Fruit fly (Drosophila melanogaster) whole organism, pupa: ENCODE measurements around the gene Wdr37.

Source experiments
- CG10348 ChIP-seq: fragments of 200-800 bp; sonication (Bioruptor generic); IDR thresholded peaks from 2 replicates; pipeline ENCODE4 v1.3.6; 2022; ENCODE audit warnings: missing biosample characterization, missing genetic modification characterization
- CG12605 ChIP-seq: fragments of 200-800 bp; sonication (Bioruptor generic); IDR thresholded peaks from 2 replicates; pipeline ENCODE4 v1.3.6; 2022; ENCODE audit warnings: missing biosample characterization, missing genetic modification characterization
- CG13204 ChIP-seq: fragments of 200-800 bp; sonication (Bioruptor generic); optimal IDR thresholded peaks from 2 replicates; lab custom pipeline; 2018; ENCODE audit warnings: missing biosample characterization, mild to moderate bottlenecking, missing genetic modification characterization, moderate library complexity
- CG14655 ChIP-seq: fragments of 200-800 bp; sonication (Bioruptor generic); optimal IDR thresholded peaks from 3 replicates; lab custom pipeline; 2017; ENCODE audit warnings: mild to moderate bottlenecking, missing biosample characterization, missing genetic modification reagents, missing genetic modification characterization
- CG15710 ChIP-seq: fragments of 200-800 bp; sonication (Bioruptor generic); optimal IDR thresholded peaks from 2 replicates; lab custom pipeline; 2018; ENCODE audit warnings: missing biosample characterization, mild to moderate bottlenecking, missing genetic modification characterization, moderate library complexity
- CG17806 ChIP-seq: fragments of 200-800 bp; sonication (Bioruptor generic); optimal IDR thresholded peaks from 2 replicates; lab custom pipeline; 2018; ENCODE audit warnings: missing biosample characterization, mild to moderate bottlenecking, missing genetic modification characterization, moderate library complexity
- CG32121 ChIP-seq: fragments of 200-800 bp; sonication (Bioruptor generic); IDR thresholded peaks from 2 replicates; pipeline ENCODE4 v1.3.6; 2022; ENCODE audit warnings: missing biosample characterization, missing genetic modification characterization
- CG34367 ChIP-seq: fragments of 200-800 bp; sonication (Bioruptor generic); optimal IDR thresholded peaks from 2 replicates; lab custom pipeline; 2018; ENCODE audit warnings: missing biosample characterization, mild to moderate bottlenecking, missing genetic modification characterization
- CG4496 ChIP-seq: fragments of 200-800 bp; sonication (Bioruptor generic); IDR thresholded peaks from 3 replicates; pipeline ENCODE4 v1.3.6; 2022; ENCODE audit warnings: missing biosample characterization, missing genetic modification characterization
- CG8159 ChIP-seq: fragments of 200-800 bp; sonication (Bioruptor generic); optimal IDR thresholded peaks from 3 replicates; lab custom pipeline; 2018; ENCODE audit warnings: missing biosample characterization, mild to moderate bottlenecking, missing genetic modification characterization, moderate library complexity
- CG8301 ChIP-seq: fragments of 200-800 bp; sonication (Bioruptor generic); optimal IDR thresholded peaks from 2 replicates; lab custom pipeline; 2018; ENCODE audit warnings: missing biosample characterization, mild to moderate bottlenecking, missing genetic modification characterization
- CG9948 ChIP-seq: fragments of 200-800 bp; sonication (Bioruptor generic); optimal IDR thresholded peaks from 2 replicates; lab custom pipeline; 2018; ENCODE audit warnings: missing biosample characterization, mild to moderate bottlenecking, missing genetic modification characterization, moderate library complexity
- D1 ChIP-seq: fragments of 200-800 bp; sonication (Bioruptor generic); optimal IDR thresholded peaks from 2 replicates; lab custom pipeline; 2018; ENCODE audit warnings: missing biosample characterization, mild to moderate bottlenecking, missing genetic modification characterization, moderate library complexity
- EcR ChIP-seq: fragments of 200-800 bp; sonication (Bioruptor generic); optimal IDR thresholded peaks from 3 replicates; lab custom pipeline; 2019; ENCODE audit warnings: missing biosample characterization, missing genetic modification characterization, mild to moderate bottlenecking, moderate library complexity, missing genetic modification reagents
- Ets98B ChIP-seq: fragments of 200-800 bp; sonication (Bioruptor generic); IDR thresholded peaks from 2 replicates; pipeline ENCODE4 v1.3.6; 2022; ENCODE audit warnings: missing biosample characterization, missing genetic modification characterization
- Pif1A ChIP-seq: fragments of 200-800 bp; sonication (Bioruptor generic); optimal IDR thresholded peaks from 3 replicates; lab custom pipeline; 2016; ENCODE audit warnings: missing biosample characterization, missing genetic modification characterization
- Pif1B ChIP-seq: fragments of 200-800 bp; sonication (Bioruptor generic); optimal IDR thresholded peaks from 3 replicates; lab custom pipeline; 2016; ENCODE audit warnings: missing biosample characterization, missing genetic modification characterization
- Snoo ChIP-seq: fragments of 200-800 bp; sonication (Bioruptor generic); optimal IDR thresholded peaks from 3 replicates; lab custom pipeline; 2017; ENCODE audit warnings: missing biosample characterization, mild to moderate bottlenecking, missing genetic modification characterization, inconsistent platforms
- fd96Ca ChIP-seq: fragments of 200-800 bp; sonication (Bioruptor generic); IDR thresholded peaks from 3 replicates; pipeline ENCODE4 v1.3.6; 2022; ENCODE audit warnings: missing biosample characterization, missing genetic modification characterization
- gl ChIP-seq: fragments of 200-800 bp; sonication (Bioruptor generic); optimal IDR thresholded peaks from 2 replicates; lab custom pipeline; 2018; ENCODE audit warnings: missing biosample characterization, mild to moderate bottlenecking, missing genetic modification characterization
- rn ChIP-seq: fragments of 200-800 bp; sonication (Bioruptor generic); IDR thresholded peaks from 2 replicates; pipeline ENCODE4 v1.3.6; 2022; ENCODE audit warnings: missing biosample characterization, missing genetic modification characterization

Gene Wdr37

dm6 chr3R:18385593-18385992 is 16.9 kb downstream of the Wdr37 start, which contains the start of gene cona:
TSS of gene cona (plus strand) at chr3R:18385828.
- TF ChIP-seq fd96Ca (GFP tag; lab: Robert Waterston, UW) (no peak), CG34367 (tag; lab: Kevin White, UChicago) (no peak)
- TF ChIP-seq, all 21 proteins: peak for 0

- TF ChIP-seq D1 (no peak), rn (GFP tag; lab: Robert Waterston, UW) (no peak), Ets98B (GFP tag; lab: Robert Waterston, UW) (no peak), Pif1A (no peak), CG9948 (tag; lab: Kevin White, UChicago) (no peak), CG15710 (tag; lab: Kevin White, UChicago) (no peak), CG34367 (tag; lab: Kevin White, UChicago) (no peak), EcR (GFP tag; lab: Kevin White, UChicago) (no peak), Pif1B (no peak), CG13204 (no peak), Snoo (tag; lab: Kevin White, UChicago) (no peak), fd96Ca (GFP tag; lab: Robert Waterston, UW) (no peak), gl (tag; lab: Kevin White, UChicago) (no peak), CG14655 (GFP tag; lab: Kevin White, UChicago) (no peak), CG17806 (tag; lab: Kevin White, UChicago) (no peak)
Observed at dm6 chr3R:18384972-18385371, 17.5 kb downstream of the Wdr37 start, which contains the start of gene CG14309. TSS of gene CG14309 (minus strand) at chr3R:18385072.

- no peak for TF ChIP-seq D1
- peak; percentile 21 for TF ChIP-seq Snoo (tag; lab: Kevin White, UChicago)
- TF ChIP-seq CG4496 (GFP tag; lab: Robert Waterston, UW) = no peak
- no peak for TF ChIP-seq CG8301 (tag; lab: Kevin White, UChicago)
- TF ChIP-seq CG17806 (tag; lab: Kevin White, UChicago) = peak; percentile 24
- peak; percentile 44; the same call in 1 of the 2 replicates for TF ChIP-seq Ets98B (GFP tag; lab: Robert Waterston, UW)
- TF ChIP-seq CG15710 (tag; lab: Kevin White, UChicago) = peak; percentile 36
- TF ChIP-seq CG14655 (GFP tag; lab: Kevin White, UChicago) = no peak
- TF ChIP-seq CG12605 (GFP tag; lab: Robert Waterston, UW) = peak; percentile 18; the same call in 1 of the 2 replicates
- TF ChIP-seq CG8159 (tag; lab: Kevin White, UChicago) = peak; percentile 36
- TF ChIP-seq CG13204 = peak; percentile 66
- no peak for TF ChIP-seq CG32121 (GFP tag; lab: Robert Waterston, UW)
- peak; percentile 63 for TF ChIP-seq Pif1B
- TF ChIP-seq fd96Ca (GFP tag; lab: Robert Waterston, UW) = 0 out of 3 replicates have a peak, but pooled peaks have one; percentile 18
- peak; percentile 85 for TF ChIP-seq EcR (GFP tag; lab: Kevin White, UChicago)
- peak; percentile 43 for TF ChIP-seq CG34367 (tag; lab: Kevin White, UChicago)
- no peak for TF ChIP-seq CG10348 (GFP tag; lab: Robert Waterston, UW)
- no peak for TF ChIP-seq rn (GFP tag; lab: Robert Waterston, UW)
- peak; percentile 61 for TF ChIP-seq Pif1A
- peak; percentile 94 for TF ChIP-seq gl (tag; lab: Kevin White, UChicago)
- TF ChIP-seq CG9948 (tag; lab: Kevin White, UChicago) = no peak
Observed at dm6 chr3R:18381014-18381512, 21.5 kb downstream of the Wdr37 start, which contains the start of gene CG7675. TSS of gene CG7675 (minus strand) at chr3R:18381178.

dm6 chr3R:18380251-18380812 is 22.2 kb downstream of the Wdr37 start:
- TF ChIP-seq CG17806 (tag; lab: Kevin White, UChicago) (no peak), gl (tag; lab: Kevin White, UChicago) (no peak), CG8159 (tag; lab: Kevin White, UChicago) (no peak), Snoo (tag; lab: Kevin White, UChicago) (no peak), fd96Ca (GFP tag; lab: Robert Waterston, UW) (no peak), CG34367 (tag; lab: Kevin White, UChicago) (no peak)
- TF ChIP-seq, all 21 proteins: peak for 0

- TF ChIP-seq gl (tag; lab: Kevin White, UChicago) (peak; percentile 2), CG8301 (tag; lab: Kevin White, UChicago) (no peak)
Observed at dm6 chr3R:18372688-18373304, 29.7 kb downstream of the Wdr37 start, which contains the start of gene gl. TSS of gene gl (minus strand) at chr3R:18372738.

- TF ChIP-seq EcR (GFP tag; lab: Kevin White, UChicago) (no peak), Pif1A (peak; percentile 36), gl (tag; lab: Kevin White, UChicago) (peak; percentile 68), CG17806 (tag; lab: Kevin White, UChicago) (no peak), CG10348 (GFP tag; lab: Robert Waterston, UW) (no peak), Pif1B (no peak), CG32121 (GFP tag; lab: Robert Waterston, UW) (peak; percentile 66), CG8301 (tag; lab: Kevin White, UChicago) (no peak), CG14655 (GFP tag; lab: Kevin White, UChicago) (no peak), Snoo (tag; lab: Kevin White, UChicago) (no peak), CG34367 (tag; lab: Kevin White, UChicago) (peak; percentile 5), CG8159 (tag; lab: Kevin White, UChicago) (no peak), fd96Ca (GFP tag; lab: Robert Waterston, UW) (peak; percentile 64; the same call in 2 of the 3 replicates), rn (GFP tag; lab: Robert Waterston, UW) (no peak), D1 (no peak), CG4496 (GFP tag; lab: Robert Waterston, UW) (peak; percentile 62; the same call in 2 of the 3 replicates), CG12605 (GFP tag; lab: Robert Waterston, UW) (peak; percentile 80), Ets98B (GFP tag; lab: Robert Waterston, UW) (peak; percentile 49)
Observed at dm6 chr3R:18371346-18371745, 31.2 kb downstream of the Wdr37 start.
